Worm (Caenorhabditis elegans): Measurements from ENCODE around the gene C33C12.4.

The C33C12.4 gene

ce11 chrII:2145566-2145965, 20.7 kb downstream of the C33C12.4 start, which contains the start of gene C40A11.6:
Gene C40A11.6, minus strand, starts transcription at chrII:2145666.
- TF ChIP-seq nhr-10 (tag; optimal IDR thresholded peaks at IDR 0.05) (no peak), ztf-1 (GFP tag; conservative IDR thresholded peaks at IDR 0.05) (no peak), lsy-2 (tag; optimal IDR thresholded peaks at IDR 0.05) (no peak), nhr-25 (tag; optimal IDR thresholded peaks at IDR 0.05) (no peak), gmeb-1 (tag; optimal IDR thresholded peaks at IDR 0.05) (no peak), aly-2 (tag; optimal IDR thresholded peaks at IDR 0.05) (no peak), nhr-21 (tag; optimal IDR thresholded peaks at IDR 0.05) (no peak)

ce11 chrII:2140817-2141216, 25.5 kb downstream of the C33C12.4 start, which contains the start of gene C40A11.3:
Gene C40A11.3, plus strand, starts transcription at chrII:2141117.
- TF ChIP-seq ZK546.5 (tag; optimal IDR thresholded peaks at IDR 0.05) (no peak), unc-62 (GFP tag; optimal IDR thresholded peaks at IDR 0.05) (no peak), skn-1 (tag; optimal IDR thresholded peaks at IDR 0.05) (no peak), nhr-10 (tag; optimal IDR thresholded peaks at IDR 0.05) (no peak), dmd-4 (tag; optimal IDR thresholded peaks at IDR 0.05) (no peak), lin-11 (tag; optimal IDR thresholded peaks at IDR 0.05) (no peak), lin-39 (tag; optimal IDR thresholded peaks at IDR 0.05) (no peak), ztf-11 (tag; optimal IDR thresholded peaks at IDR 0.05) (no peak), C34F6.9 (tag; optimal IDR thresholded peaks at IDR 0.05) (no peak), nhr-11 (tag; optimal IDR thresholded peaks at IDR 0.05) (no peak), snpc-4 (tag; optimal IDR thresholded peaks at IDR 0.05) (no peak), aly-2 (tag; optimal IDR thresholded peaks at IDR 0.05) (no peak), ceh-16 (tag; optimal IDR thresholded peaks at IDR 0.05) (no peak), unc-55 (GFP tag; optimal IDR thresholded peaks at IDR 0.05) (no peak)

- TF ChIP-seq unc-62 (GFP tag; optimal IDR thresholded peaks at IDR 0.05) = no peak
- no peak for TF ChIP-seq sma-9 (GFP tag; optimal IDR thresholded peaks at IDR 0.05)
- no peak for TF ChIP-seq sma-9 (tag; optimal IDR thresholded peaks at IDR 0.05)
These were observed 27.4 kb downstream of the C33C12.4 start for ce11 chrII:2138901-2139300.

- TF ChIP-seq sma-3 (GFP tag; optimal IDR thresholded peaks at IDR 0.05) (no peak), lin-39 (tag; optimal IDR thresholded peaks at IDR 0.05) (no peak), nhr-237 (tag; optimal IDR thresholded peaks at IDR 0.05) (no peak), ZK546.5 (tag; optimal IDR thresholded peaks at IDR 0.05) (no peak), unc-55 (GFP tag; optimal IDR thresholded peaks at IDR 0.05) (no peak), elt-3 (tag; optimal IDR thresholded peaks at IDR 0.05) (no peak), ztf-1 (GFP tag; conservative IDR thresholded peaks at IDR 0.05) (no peak), F13H6.1 (tag; optimal IDR thresholded peaks at IDR 0.05) (no peak), lin-13 (GFP tag; optimal IDR thresholded peaks at IDR 0.05) (no peak), R02D3.7 (tag; optimal IDR thresholded peaks at IDR 0.05) (no peak), ama-1 (optimal IDR thresholded peaks at IDR 0.05) (no peak), nhr-23 (tag; optimal IDR thresholded peaks at IDR 0.05) (no peak), snpc-4 (tag; optimal IDR thresholded peaks at IDR 0.05) (no peak), sem-4 (tag; optimal IDR thresholded peaks at IDR 0.05) (no peak), elt-1 (tag; optimal IDR thresholded peaks at IDR 0.05) (no peak), dmd-4 (tag; optimal IDR thresholded peaks at IDR 0.05) (no peak), ztf-4 (tag; optimal IDR thresholded peaks at IDR 0.05) (no peak)
These were observed 29.0 kb downstream of the C33C12.4 start, which contains the start of gene C40A11.4 for ce11 chrII:2137235-2137634. Gene C40A11.4, plus strand, starts transcription at chrII:2137422.

ce11 chrII:2135604-2136003, 30.7 kb downstream of the C33C12.4 start, which contains the start of gene hpo-7:
Gene hpo-7, minus strand, starts transcription at chrII:2135704.
- TF ChIP-seq lin-11 (tag; optimal IDR thresholded peaks at IDR 0.05) = no peak
- TF ChIP-seq nhr-6 (tag; optimal IDR thresholded peaks at IDR 0.05) = no peak
- no peak for TF ChIP-seq nhr-237 (tag; optimal IDR thresholded peaks at IDR 0.05)
- TF ChIP-seq F13H6.1 (tag; optimal IDR thresholded peaks at IDR 0.05) = no peak
- no peak for TF ChIP-seq sma-9 (GFP tag; optimal IDR thresholded peaks at IDR 0.05)
- no peak for TF ChIP-seq sma-9 (tag; optimal IDR thresholded peaks at IDR 0.05)
- no peak for TF ChIP-seq mbf-1 (tag; optimal IDR thresholded peaks at IDR 0.05)
- TF ChIP-seq dmd-4 (tag; optimal IDR thresholded peaks at IDR 0.05) = no peak
- no peak for TF ChIP-seq Y55F3AM.14 (GFP tag; optimal IDR thresholded peaks at IDR 0.05)
- TF ChIP-seq ama-1 (optimal IDR thresholded peaks at IDR 0.05) = no peak
- no peak for TF ChIP-seq ceh-16 (tag; optimal IDR thresholded peaks at IDR 0.05)
